Worm (Caenorhabditis elegans): ENCODE measurements around the gene ZK262.2.
A peak's percentile ranks its signal among the peaks of the same experiment; 100 is the strongest.
"Not testable (repeated sequence)": the region's sequence is repeated elsewhere in the genome, so short reads cannot be mapped to it uniquely, and the experiment has no call there.

ZK262.2 gene

DNA sequence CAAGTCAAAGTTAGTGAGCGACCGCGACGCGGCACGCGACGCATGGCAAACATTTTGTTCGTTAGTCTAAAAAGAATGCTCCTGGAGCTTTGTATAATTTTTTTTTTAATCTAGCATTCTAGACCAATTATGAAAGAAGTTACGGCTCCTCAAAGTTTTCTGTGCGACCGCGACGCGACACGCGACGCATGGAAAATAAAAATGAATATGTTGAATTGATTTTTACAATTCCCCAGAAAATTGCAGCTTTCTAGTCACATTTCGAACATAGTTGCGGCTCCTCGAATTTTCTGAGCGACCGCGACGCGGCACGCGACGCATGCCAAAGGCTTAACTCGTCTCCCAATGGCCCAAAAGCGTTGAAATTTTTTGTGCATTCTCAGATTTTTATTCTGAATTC is 11.7 kb upstream of the ZK262.2 start, which contains the start of gene ZK262.4:
Gene ZK262.4 (minus strand): TSS at position 101 of the 400 bp plus-strand sequence.
- TF ChIP-seq R02D3.7 (tag; optimal IDR thresholded peaks at IDR 0.05), result no peak
- no peak for TF ChIP-seq egl-27 (tag; optimal IDR thresholded peaks at IDR 0.05)
- no peak for TF ChIP-seq egl-5 (tag; optimal IDR thresholded peaks at IDR 0.05)
- no peak for TF ChIP-seq ceh-28 (tag; optimal IDR thresholded peaks at IDR 0.05)

DNA sequence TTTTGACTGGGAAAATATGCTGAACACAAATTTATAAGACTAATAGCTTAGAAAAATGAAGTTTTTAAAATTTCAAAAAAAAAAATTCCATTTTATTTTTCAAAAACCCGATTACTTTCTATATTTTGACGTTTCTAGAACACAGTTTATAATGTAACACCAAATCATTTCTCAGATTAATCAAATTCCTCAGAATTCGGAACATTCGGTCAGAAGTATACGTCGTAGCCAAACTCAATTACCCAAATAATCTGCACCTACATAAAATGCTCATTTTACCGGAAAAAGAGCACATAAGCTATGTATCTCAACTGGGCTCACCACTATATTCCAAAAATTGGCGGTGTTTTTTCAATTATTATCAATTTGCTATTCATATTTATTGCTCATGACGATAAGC is 8.0 kb upstream of the ZK262.2 start, which contains the start of gene srj-26:
Gene srj-26 (plus strand): TSS at position 301 of the 400 bp plus-strand sequence.
- TF ChIP-seq skn-1 (tag; optimal IDR thresholded peaks at IDR 0.05) (no peak), nhr-77 (tag; optimal IDR thresholded peaks at IDR 0.05) (no peak), unc-39 (tag; optimal IDR thresholded peaks at IDR 0.05) (no peak), fos-1 (tag; optimal IDR thresholded peaks at IDR 0.05) (no peak), egl-27 (tag; optimal IDR thresholded peaks at IDR 0.05) (no peak), ceh-16 (tag; optimal IDR thresholded peaks at IDR 0.05) (no peak), lin-39 (tag; optimal IDR thresholded peaks at IDR 0.05) (no peak), nhr-28 (tag; optimal IDR thresholded peaks at IDR 0.05) (no peak), pqm-1 (tag; optimal IDR thresholded peaks at IDR 0.05) (no peak), ceh-82 (tag; optimal IDR thresholded peaks at IDR 0.05) (no peak)

DNA sequence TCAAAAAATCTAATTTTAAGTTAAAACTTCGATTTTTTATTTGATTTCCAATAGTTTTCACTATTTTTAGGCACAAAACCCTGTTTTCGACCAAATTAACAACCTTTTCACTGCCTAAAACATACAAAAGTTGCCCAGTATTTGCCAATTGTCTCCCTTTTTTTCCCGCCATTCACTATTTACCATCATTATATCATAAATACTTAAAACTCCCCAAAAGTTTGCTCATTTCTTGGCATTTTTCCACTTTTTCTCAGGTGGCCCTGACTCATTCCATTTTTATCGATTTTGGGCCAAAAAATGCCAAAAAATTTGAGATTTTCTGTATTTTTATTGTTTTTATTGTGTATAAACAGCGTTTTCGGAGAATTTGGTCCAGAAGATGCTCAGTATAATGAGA is 1.3 kb upstream of the ZK262.2 start, which contains the start of gene txt-8:
Gene txt-8 (plus strand): TSS at position 301 of the 400 bp plus-strand sequence.
- TF ChIP-seq pha-4 (tag; optimal IDR thresholded peaks at IDR 0.05) (peak; percentile 1), sea-2 (GFP tag; optimal IDR thresholded peaks at IDR 0.05) (no peak)

DNA sequence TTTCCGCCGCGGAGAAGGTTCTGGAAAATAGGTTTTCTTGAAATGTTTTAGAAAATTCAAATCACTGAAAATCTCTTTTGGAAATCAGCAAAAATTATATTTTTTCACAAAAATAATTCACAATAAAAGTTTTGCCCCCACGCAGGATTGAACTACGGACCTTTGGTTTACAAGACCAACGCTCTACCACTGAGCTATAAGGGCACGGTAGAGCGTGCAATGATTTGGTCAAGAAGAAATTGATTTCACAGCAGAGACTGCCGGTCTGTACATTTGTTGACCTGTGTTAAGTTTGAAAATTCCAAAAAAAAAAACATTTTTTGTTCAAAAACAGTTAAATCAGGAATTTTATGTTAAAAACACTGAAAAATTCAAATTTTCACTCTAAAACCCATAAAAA is 436 bp downstream of the ZK262.2 start:
- TF ChIP-seq elt-2 (tag; optimal IDR thresholded peaks at IDR 0.05), result peak; percentile 14
- TF ChIP-seq nhr-237 (tag; optimal IDR thresholded peaks at IDR 0.05), result no peak

DNA sequence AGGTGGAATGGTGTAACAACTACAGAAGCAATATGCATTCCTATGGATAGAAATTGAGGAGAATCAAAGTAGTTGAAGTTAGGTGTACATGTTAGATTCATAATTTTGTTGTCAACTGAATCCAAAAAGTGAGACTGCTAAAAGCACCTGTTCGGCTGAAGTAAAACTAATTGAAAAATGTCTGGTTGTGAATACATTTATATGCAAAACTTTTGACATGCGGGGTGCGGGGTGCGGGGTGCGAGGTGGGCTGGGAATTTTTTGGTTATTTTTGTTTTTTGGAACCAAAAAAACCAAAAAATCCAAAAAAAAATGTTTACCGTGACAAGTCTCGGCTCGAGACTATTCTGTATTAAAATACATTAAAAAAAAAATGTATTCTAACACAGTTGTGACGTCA is 2.6 kb downstream of the ZK262.2 start, which contains the start of gene srh-207:
Gene srh-207 (minus strand): TSS at position 101 of the 400 bp plus-strand sequence.
- TF ChIP-seq R02D3.7 (tag; optimal IDR thresholded peaks at IDR 0.05), result no peak
- no peak for TF ChIP-seq nhr-67 (tag; optimal IDR thresholded peaks at IDR 0.05)
- no peak for TF ChIP-seq zag-1 (tag; optimal IDR thresholded peaks at IDR 0.05)
- TF ChIP-seq fkh-10 (GFP tag; optimal IDR thresholded peaks at IDR 0.05), result no peak
- no peak for TF ChIP-seq nhr-237 (tag; optimal IDR thresholded peaks at IDR 0.05)
- TF ChIP-seq nhr-23 (tag; optimal IDR thresholded peaks at IDR 0.05), result no peak
- no peak for TF ChIP-seq nhr-76 (tag; optimal IDR thresholded peaks at IDR 0.05)
- no peak for TF ChIP-seq sea-2 (GFP tag; optimal IDR thresholded peaks at IDR 0.05)
- no peak for TF ChIP-seq skn-1 (tag; optimal IDR thresholded peaks at IDR 0.05)
- no peak for TF ChIP-seq ztf-4 (tag; optimal IDR thresholded peaks at IDR 0.05)
- TF ChIP-seq mdl-1 (tag; optimal IDR thresholded peaks at IDR 0.05), result no peak
- no peak for TF ChIP-seq pqm-1 (tag; optimal IDR thresholded peaks at IDR 0.05)
- TF ChIP-seq nfya-1 (tag; optimal IDR thresholded peaks at IDR 0.05; ENCODE audit: insufficient read depth), result no peak

DNA sequence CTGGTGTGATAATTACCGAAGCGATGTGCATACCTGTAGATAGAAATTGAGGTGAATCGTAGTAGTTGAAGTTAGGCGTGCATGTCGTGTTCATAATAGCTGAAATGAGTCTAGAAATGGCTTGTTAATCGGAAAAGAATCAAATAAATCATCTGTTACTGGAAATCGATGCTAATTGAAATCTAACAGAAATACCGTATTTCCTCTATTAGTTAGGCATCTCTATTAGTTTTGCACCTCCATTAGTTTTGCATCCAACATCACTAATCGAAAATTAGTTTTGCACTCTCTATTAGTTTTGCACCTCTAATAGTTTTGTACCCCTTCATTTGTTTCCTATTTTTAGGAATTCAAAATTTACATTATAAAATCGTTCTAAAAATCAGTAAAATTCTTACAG is 8.0 kb downstream of the ZK262.2 start, which contains the start of gene srh-209:
Gene srh-209 (minus strand): TSS at position 101 of the 400 bp plus-strand sequence.
- TF ChIP-seq skn-1, jun-1, ztf-4 (tag; optimal IDR thresholded peaks at IDR 0.05): not testable (repeated sequence)

DNA sequence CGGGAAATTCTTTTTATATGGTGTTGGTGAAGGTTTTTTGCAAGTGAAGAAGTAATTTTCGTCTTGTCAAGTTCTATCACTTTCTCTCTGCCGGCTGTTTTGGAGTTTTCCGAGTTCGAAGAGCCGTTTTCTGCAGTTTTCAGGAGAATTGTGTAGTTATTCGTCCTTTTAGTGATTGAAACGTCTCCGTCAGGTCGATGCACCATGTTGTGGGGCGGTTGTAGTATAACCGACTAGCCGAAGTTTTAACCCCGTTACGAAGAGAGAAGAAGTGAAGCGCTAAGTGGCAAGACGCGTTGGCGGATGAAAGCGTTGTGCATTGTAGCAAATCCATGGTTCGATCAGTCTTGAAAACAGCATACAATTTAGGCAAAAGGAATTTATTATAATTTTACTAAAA is 10.0 kb downstream of the ZK262.2 start:
- TF ChIP-seq ceh-9 (tag; optimal IDR thresholded peaks at IDR 0.05) (no peak), pqm-1 (tag; optimal IDR thresholded peaks at IDR 0.05) (no peak), ceh-28 (tag; optimal IDR thresholded peaks at IDR 0.05) (no peak), ama-1 (optimal IDR thresholded peaks at IDR 0.05) (no peak), eor-1 (tag; optimal IDR thresholded peaks at IDR 0.05) (no peak)

DNA sequence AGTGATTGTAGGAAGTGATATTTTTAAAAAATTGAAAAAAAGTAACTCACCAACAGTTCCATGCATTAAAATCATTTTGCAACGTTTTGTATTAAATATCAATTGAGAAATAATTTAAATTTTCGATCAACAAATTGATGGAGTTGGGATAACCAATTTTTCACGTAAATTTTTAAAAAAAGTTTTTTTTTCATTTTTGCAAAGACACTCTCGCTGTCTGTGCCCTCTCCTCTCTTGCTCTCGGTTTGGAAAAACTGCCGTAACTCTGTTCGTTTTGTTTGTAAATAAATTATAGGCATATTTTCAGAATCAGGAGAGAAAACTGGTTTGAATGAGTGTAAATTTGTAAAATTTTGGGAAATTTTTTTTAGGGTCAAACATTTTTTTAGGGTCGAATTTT is 15.0 kb downstream of the ZK262.2 start, which contains the start of gene Y51A2B.16:
Gene Y51A2B.16 (minus strand): TSS at position 101 of the 400 bp plus-strand sequence.
- no peak for TF ChIP-seq nhr-237 (tag; optimal IDR thresholded peaks at IDR 0.05)
- no peak for TF ChIP-seq ceh-9 (tag; optimal IDR thresholded peaks at IDR 0.05)
- TF ChIP-seq nhr-12 (tag; optimal IDR thresholded peaks at IDR 0.05), result no peak
- no peak for TF ChIP-seq fkh-2 (tag; optimal IDR thresholded peaks at IDR 0.05)
- no peak for TF ChIP-seq egl-27 (tag; optimal IDR thresholded peaks at IDR 0.05)
- TF ChIP-seq fos-1 (tag; optimal IDR thresholded peaks at IDR 0.05), result no peak
